Worm (Caenorhabditis elegans) whole organism, L4 larva: ENCODE results near the gene K09G1.1.

Experiments
- R02D3.7 ChIP-seq: fragments of 150-350 bp; sonication (generic microtip); optimal IDR thresholded peaks from 3 replicates; lab custom pipeline; 2014; ENCODE audit warnings: missing biosample characterization, missing genetic modification characterization
- Y48G9A.11 ChIP-seq: fragments of 200-800 bp; sonication (Bioruptor generic); IDR thresholded peaks from 2 replicates; pipeline ENCODE4 v1.3.6; 2022; ENCODE audit warnings: missing genetic modification reagents, missing genetic modification characterization, missing compliant biosample characterization
- Y75B8A.6 ChIP-seq: fragments of 200-800 bp; sonication (Bioruptor generic); IDR thresholded peaks from 2 replicates; pipeline ENCODE4 v1.3.6; 2022; ENCODE audit warnings: missing genetic modification reagents, missing genetic modification characterization, missing compliant biosample characterization
- aha-1 ChIP-seq: fragments of 150-350 bp; peaks from one replicate; lab custom pipeline; 2014; ENCODE audit warnings: missing biosample characterization, missing genetic modification characterization
- arid-1 ChIP-seq: fragments of 200-800 bp; sonication (Bioruptor generic); conservative IDR thresholded peaks from 2 replicates; pipeline ENCODE4 v1.3.6; 2022; ENCODE audit warnings: missing genetic modification reagents, missing genetic modification characterization, missing compliant biosample characterization
- ctbp-1 ChIP-seq: fragments of 200-800 bp; sonication (Bioruptor generic); IDR thresholded peaks from 2 replicates; pipeline ENCODE4 v1.3.6; 2022; ENCODE audit warnings: missing genetic modification reagents, missing genetic modification characterization, missing compliant biosample characterization
- dmd-9 ChIP-seq: fragments of 200-800 bp; sonication (Bioruptor generic); IDR thresholded peaks from 2 replicates; pipeline ENCODE4 v1.3.6; 2022; ENCODE audit warnings: missing genetic modification reagents, missing genetic modification characterization, missing compliant biosample characterization
- dve-1 ChIP-seq: sonication (generic microtip); optimal IDR thresholded peaks from 2 replicates; lab custom pipeline; 2017; ENCODE audit warnings: antibody characterized with exemption, mild to moderate bottlenecking, missing genetic modification characterization, missing compliant biosample characterization; ENCODE audit not compliant: insufficient read depth
- egl-43 ChIP-seq: fragments of 200-800 bp; sonication (Bioruptor generic); IDR thresholded peaks from 2 replicates; pipeline ENCODE4 v1.3.6; 2022; ENCODE audit warnings: missing genetic modification reagents, missing genetic modification characterization, missing compliant biosample characterization
- fkh-10 ChIP-seq: fragments of 150-350 bp; optimal IDR thresholded peaks from 2 replicates; lab custom pipeline; 2014; ENCODE audit warnings: missing biosample characterization, missing genetic modification reagents, missing genetic modification characterization
- hif-1 ChIP-seq, 2 experiments: sonication (generic microtip); optimal IDR thresholded peaks; 2 replicates each; lab custom pipeline; 2016 to 2017; ENCODE audit warnings: missing compliant biosample characterization in 2 of 2, missing genetic modification characterization in 2 of 2, missing genetic modification reagents in 2 of 2, missing genotype in 2 of 2, mild to moderate bottlenecking in 1 of 2
- hlh-11 ChIP-seq: fragments of 200-800 bp; sonication (Bioruptor generic); optimal IDR thresholded peaks from 2 replicates; lab custom pipeline; 2018; ENCODE audit warnings: mild to moderate bottlenecking, missing genetic modification characterization, missing compliant biosample characterization
- lin-15B ChIP-seq: fragments of 150-350 bp; sonication (generic microtip); optimal IDR thresholded peaks from 3 replicates; lab custom pipeline; 2014; ENCODE audit warnings: missing biosample characterization, missing genetic modification characterization
- lsy-2 ChIP-seq, 2 experiments: fragments of 150-350 bp in 1 of 2; sonication (generic microtip) in 1 of 2; optimal IDR thresholded peaks; 2 replicates each; lab custom pipeline; 2014 to 2017; ENCODE audit warnings: missing biosample characterization in 2 of 2, missing genetic modification characterization in 2 of 2
- mep-1 ChIP-seq: fragments of 150-350 bp; sonication (generic microtip); optimal IDR thresholded peaks from 3 replicates; lab custom pipeline; 2014; ENCODE audit warnings: missing biosample characterization, missing genetic modification characterization
- nhr-237 ChIP-seq: sonication (generic microtip); optimal IDR thresholded peaks from 2 replicates; lab custom pipeline; 2017; ENCODE audit warnings: missing biosample characterization, missing genetic modification characterization
- nhr-25 ChIP-seq: sonication (generic microtip); optimal IDR thresholded peaks from 2 replicates; lab custom pipeline; 2017; ENCODE audit warnings: missing genetic modification characterization, mild to moderate bottlenecking, missing compliant biosample characterization, antibody characterized with exemption, moderate library complexity, borderline replicate concordance; ENCODE audit not compliant: insufficient read depth
- nhr-76 ChIP-seq: fragments of 150-350 bp; optimal IDR thresholded peaks from 2 replicates; lab custom pipeline; 2014; ENCODE audit warnings: missing biosample characterization, missing genetic modification characterization
- nhr-77 ChIP-seq: fragments of 150-350 bp; optimal IDR thresholded peaks from 2 replicates; lab custom pipeline; 2014; ENCODE audit warnings: missing biosample characterization, missing genetic modification characterization
- pha-4 ChIP-seq, 2 experiments: fragments of 150-350 bp in 1 of 2; fragments of 200-800 bp in 1 of 2; sonication (Bioruptor generic) in 1 of 2; IDR thresholded peaks in 1 of 2; optimal IDR thresholded peaks in 1 of 2; 2 replicates each; pipeline versions ENCODE4 v1.3.6 to Lab custom; 2014 to 2022; ENCODE audit warnings: missing genetic modification characterization in 2 of 2, missing genetic modification reagents in 2 of 2, missing biosample characterization in 1 of 2, missing compliant biosample characterization in 1 of 2
- pqm-1 ChIP-seq: sonication (generic microtip); optimal IDR thresholded peaks from 2 replicates; lab custom pipeline; 2017; ENCODE audit warnings: missing biosample characterization, missing genetic modification characterization
- rbr-2 ChIP-seq: sonication (generic microtip); optimal IDR thresholded peaks from 2 replicates; lab custom pipeline; 2016; ENCODE audit warnings: missing genotype, missing genetic modification characterization, missing compliant biosample characterization
- skn-1 ChIP-seq: fragments of 150-350 bp; optimal IDR thresholded peaks from 2 replicates; lab custom pipeline; 2014; ENCODE audit warnings: missing biosample characterization, missing genetic modification characterization
- spr-1 ChIP-seq: sonication (generic microtip); optimal IDR thresholded peaks from 2 replicates; lab custom pipeline; 2016; ENCODE audit warnings: mild to moderate bottlenecking, missing genetic modification characterization, missing compliant biosample characterization
- unc-130 ChIP-seq: sonication (generic microtip); optimal IDR thresholded peaks from 2 replicates; lab custom pipeline; 2016; ENCODE audit warnings: missing genetic modification reagents, missing genetic modification characterization, missing compliant biosample characterization
- unc-39 ChIP-seq: sonication (generic microtip); optimal IDR thresholded peaks from 2 replicates; lab custom pipeline; 2017; ENCODE audit warnings: missing biosample characterization, missing genetic modification characterization
- unc-62 ChIP-seq, 3 experiments: fragments of 150-350 bp in 1 of 3; sonication (generic microtip); optimal IDR thresholded peaks in 2 of 3; peaks in 1 of 3; 1 replicate in 1 of 3; 2 replicates in 2 of 3; lab custom pipeline; 2014 to 2017; ENCODE audit warnings: missing biosample characterization in 3 of 3, missing genetic modification characterization in 3 of 3, missing genetic modification reagents in 3 of 3, missing genotype in 1 of 3
- zfp-2 ChIP-seq: sonication (generic microtip); optimal IDR thresholded peaks from 2 replicates; lab custom pipeline; 2016; ENCODE audit warnings: mild to moderate bottlenecking, missing genetic modification characterization, missing compliant biosample characterization
- zip-11 ChIP-seq: fragments of 200-800 bp; sonication (Bioruptor generic); IDR thresholded peaks from 2 replicates; pipeline ENCODE4 v1.3.6; 2022; ENCODE audit warnings: missing genetic modification characterization, missing compliant biosample characterization
- zip-2 ChIP-seq: fragments of 150-350 bp; optimal IDR thresholded peaks from 2 replicates; lab custom pipeline; 2014; ENCODE audit warnings: missing biosample characterization, missing genetic modification characterization
- ztf-7 ChIP-seq: fragments of 150-350 bp; optimal IDR thresholded peaks from 2 replicates; lab custom pipeline; 2014; ENCODE audit warnings: missing biosample characterization, missing genetic modification characterization

K09G1.1 gene

DNA sequence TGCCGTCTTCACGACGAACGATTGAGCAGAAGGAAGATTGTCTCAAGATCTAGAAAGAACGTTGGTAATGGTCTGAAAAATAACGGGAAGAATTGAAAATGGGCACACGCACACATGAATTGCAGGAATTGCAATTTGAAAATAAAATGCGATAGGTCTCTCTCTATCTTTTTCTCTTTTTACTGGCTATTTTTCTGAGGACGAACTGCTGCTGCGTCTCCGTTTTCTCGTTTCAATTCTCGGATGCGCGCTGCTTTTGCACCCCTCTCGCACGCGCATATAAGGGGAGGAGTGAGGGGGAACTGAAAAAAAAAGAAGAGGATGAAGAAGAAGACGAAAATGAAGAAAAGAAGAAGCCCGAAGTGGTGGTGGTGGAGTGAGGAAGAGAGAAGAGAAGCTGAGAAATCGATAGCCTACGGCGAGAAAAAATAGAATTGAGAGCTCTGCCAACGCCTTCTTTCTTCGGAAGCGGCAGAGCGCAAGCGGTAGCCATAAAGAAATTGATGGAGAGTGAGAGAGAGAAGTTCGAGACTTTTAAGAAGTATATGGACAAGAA is 21.6 kb upstream of the K09G1.1 start, which contains the start of gene rgef-1 (continued):
- TF ChIP-seq egl-43 (GFP tag; lab: Robert Waterston, UW) = peak; percentile 81

DNA sequence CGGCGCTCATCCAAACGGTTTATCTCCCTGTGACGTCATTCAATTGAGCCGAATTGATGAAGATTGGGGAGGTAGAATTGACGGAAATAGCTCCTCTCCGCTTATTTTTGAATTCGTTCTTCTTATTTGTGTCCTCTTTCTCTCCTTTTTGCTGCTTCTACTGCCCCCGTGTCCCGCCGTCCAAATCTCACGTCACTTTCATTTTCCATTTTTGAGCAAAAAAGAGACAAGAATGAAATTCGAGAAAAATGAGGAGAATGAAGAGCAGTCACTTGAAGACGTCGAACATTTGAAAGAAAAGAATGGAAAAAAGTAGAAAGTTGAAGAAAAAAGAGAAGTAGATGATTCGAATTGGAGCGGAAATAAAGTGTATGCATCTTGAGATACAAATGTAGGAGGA is 19.8 kb upstream of the K09G1.1 start:
- TF ChIP-seq rbr-2 (tag; lab: Kevin White, UChicago) (no peak), unc-39 (tag; lab: Kevin White, UChicago) (no peak), fkh-10 (peak; percentile 34), pha-4 (GFP tag; IDR thresholded peaks at IDR 0.05; lab: Robert Waterston, UW) (no peak), pha-4 (tag; optimal IDR thresholded peaks at IDR 0.05; lab: Kevin White, UChicago) (no peak), Y48G9A.11 (GFP tag; lab: Robert Waterston, UW) (no peak), unc-62 (GFP tag; optimal IDR thresholded peaks at IDR 0.05 in 1 of 2; lab: Kevin White, UChicago) (peak in 1 of 2 experiments; percentile 82), unc-62 (tag; optimal IDR thresholded peaks at IDR 0.05; lab: Kevin White, UChicago) (no peak), nhr-25 (tag; lab: Kevin White, UChicago) (no peak), lin-15B (tag; lab: Kevin White, UChicago) (no peak), ctbp-1 (GFP tag; lab: Robert Waterston, UW) (0 out of 2 replicates have a peak, but pooled peaks have one; percentile 35), mep-1 (tag; lab: Kevin White, UChicago) (no peak)
- TF ChIP-seq, all 104 proteins: peak for 3

DNA sequence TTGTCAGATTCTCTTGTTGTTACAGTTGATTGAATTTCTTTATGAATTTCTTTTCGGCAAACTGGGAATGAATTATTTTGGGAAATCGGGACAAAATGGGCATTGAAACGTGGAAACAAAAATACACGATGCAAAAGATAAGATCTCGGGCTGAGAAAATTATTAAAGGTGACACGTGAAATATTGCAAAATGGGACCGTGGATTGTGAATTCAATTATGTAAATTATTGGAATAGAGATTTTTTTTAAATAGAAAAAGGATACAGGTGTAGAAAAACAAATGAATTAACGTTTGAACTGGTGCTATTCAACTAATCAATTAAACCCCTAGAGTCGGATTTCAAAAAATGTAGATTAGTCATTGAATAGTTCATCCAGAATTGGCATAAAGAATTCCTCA is 14.6 kb upstream of the K09G1.1 start, which contains the start of gene F25B3.4:
Gene F25B3.4 (minus strand): TSS at position 101 of the 400 bp plus-strand sequence.
- no peak for TF ChIP-seq zip-2 (tag; lab: Kevin White, UChicago)
- no peak for TF ChIP-seq hlh-11 (tag; lab: Kevin White, UChicago)

DNA sequence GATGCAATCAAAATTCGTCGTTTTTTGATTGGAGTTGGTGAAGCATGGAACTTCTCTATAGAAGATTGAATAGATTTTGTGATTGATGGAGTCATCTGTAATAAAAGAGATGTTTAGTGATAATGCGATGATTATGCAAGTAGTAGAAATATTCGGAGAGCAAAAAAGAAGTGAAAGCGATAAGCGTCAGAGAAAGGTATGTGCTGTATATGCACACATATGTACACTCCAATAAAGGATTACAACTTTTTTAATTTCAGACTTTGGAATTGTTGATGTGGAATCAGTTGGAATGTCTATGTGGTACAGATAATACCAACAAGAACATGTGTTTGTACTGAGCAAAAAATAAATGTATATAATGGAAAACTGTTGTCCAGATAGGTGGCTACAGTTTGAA is 13.1 kb upstream of the K09G1.1 start, which contains the start of gene F25B3.5:
Gene F25B3.5 (minus strand): TSS at position 101 of the 400 bp plus-strand sequence.
- TF ChIP-seq nhr-76 (tag; lab: Kevin White, UChicago) (no peak), R02D3.7 (tag; lab: Kevin White, UChicago) (no peak), dve-1 (peak; percentile 11), aha-1 (tag; lab: Kevin White, UChicago) (peak; percentile 86), spr-1 (tag; lab: Kevin White, UChicago) (no peak), zip-11 (GFP tag; lab: Robert Waterston, UW) (no peak)

DNA sequence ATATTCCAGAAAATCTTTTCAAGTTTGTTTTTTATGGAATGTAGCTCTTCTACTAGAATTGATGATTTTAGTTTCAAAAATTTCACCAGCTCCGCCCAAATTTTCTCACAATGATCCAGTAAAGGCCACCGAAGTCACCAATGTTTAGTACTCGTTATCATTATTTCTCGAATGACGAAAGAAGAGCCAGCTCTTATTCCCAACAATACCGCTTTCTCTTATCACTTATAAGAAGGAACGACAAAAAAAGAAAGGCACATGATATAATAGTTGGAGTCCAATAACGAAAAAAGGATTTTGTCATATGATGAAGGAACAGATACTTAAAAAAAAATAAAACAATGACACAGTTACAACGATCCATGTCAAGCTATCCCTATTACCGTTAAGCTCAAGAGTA is 12.3 kb upstream of the K09G1.1 start:
- TF ChIP-seq Y75B8A.6 (GFP tag; lab: Robert Waterston, UW) (no peak), dve-1 (peak; percentile 63), nhr-237 (tag; lab: Kevin White, UChicago) (no peak), lsy-2 (tag; optimal IDR thresholded peaks at IDR 0.05; lab: Kevin White, UChicago) (no peak), hif-1 (tag; optimal IDR thresholded peaks at IDR 0.05; lab: Kevin White, UChicago) (no peak), unc-130 (GFP tag; lab: Kevin White, UChicago) (no peak), skn-1 (tag; lab: Kevin White, UChicago) (no peak), zfp-2 (tag; lab: Kevin White, UChicago) (no peak), arid-1 (no peak), pqm-1 (tag; lab: Kevin White, UChicago) (no peak), ztf-7 (peak; percentile 32), dmd-9 (GFP tag; lab: Robert Waterston, UW) (no peak), nhr-77 (tag; lab: Kevin White, UChicago) (no peak)
